Worm (Caenorhabditis elegans) whole organism, late embryonic: ENCODE results near the gene Y22D7AR.3.

Experiments used
- F13H6.1 ChIP-seq: sonication (generic microtip); optimal IDR thresholded peaks from 2 replicates; lab custom pipeline; 2016; ENCODE audit warnings: missing genetic modification characterization, missing compliant biosample characterization
- K02D7.2 ChIP-seq: sonication (generic microtip); optimal IDR thresholded peaks from 2 replicates; lab custom pipeline; 2017; ENCODE audit warnings: mild to moderate bottlenecking, missing genetic modification characterization, missing compliant biosample characterization
- ama-1 ChIP-seq: fragments of 150-350 bp; optimal IDR thresholded peaks from 2 replicates; lab custom pipeline; 2014
- ceh-14 ChIP-seq: sonication (generic microtip); optimal IDR thresholded peaks from 2 replicates; lab custom pipeline; 2016; ENCODE audit warnings: missing genotype, missing genetic modification characterization, missing compliant biosample characterization
- ceh-18 ChIP-seq: sonication (generic microtip); optimal IDR thresholded peaks from 2 replicates; lab custom pipeline; 2016; ENCODE audit warnings: missing genetic modification characterization, missing compliant biosample characterization
- ceh-2 ChIP-seq: sonication (generic microtip); optimal IDR thresholded peaks from 2 replicates; lab custom pipeline; 2016; ENCODE audit warnings: missing genotype, missing genetic modification characterization, missing compliant biosample characterization
- ceh-22 ChIP-seq: sonication (generic microtip); optimal IDR thresholded peaks from 2 replicates; lab custom pipeline; 2017; ENCODE audit warnings: missing biosample characterization, missing genetic modification characterization
- ceh-24 ChIP-seq: sonication (generic microtip); optimal IDR thresholded peaks from 2 replicates; lab custom pipeline; 2016; ENCODE audit warnings: mild to moderate bottlenecking, missing genetic modification characterization, missing compliant biosample characterization
- ceh-31 ChIP-seq: sonication (generic microtip); optimal IDR thresholded peaks from 2 replicates; lab custom pipeline; 2016; ENCODE audit warnings: missing genetic modification characterization, missing compliant biosample characterization
- ceh-34 ChIP-seq: sonication (generic microtip); optimal IDR thresholded peaks from 2 replicates; lab custom pipeline; 2016; ENCODE audit warnings: mild to moderate bottlenecking, missing genetic modification characterization, missing compliant biosample characterization
- ceh-45 ChIP-seq: fragments of 200-800 bp; sonication (Bioruptor generic); IDR thresholded peaks from 2 replicates; pipeline ENCODE4 v1.3.6; 2022; ENCODE audit warnings: missing genetic modification reagents, missing genetic modification characterization, missing compliant biosample characterization
- ceh-6 ChIP-seq: fragments of 200-800 bp; sonication (Bioruptor generic); optimal IDR thresholded peaks from 2 replicates; lab custom pipeline; 2018; ENCODE audit warnings: mild to moderate bottlenecking, missing genetic modification characterization, missing compliant biosample characterization
- ceh-9 ChIP-seq: sonication (generic microtip); optimal IDR thresholded peaks from 2 replicates; lab custom pipeline; 2016; ENCODE audit warnings: mild to moderate bottlenecking, missing genetic modification characterization, inconsistent platforms, missing compliant biosample characterization
- dmd-4 ChIP-seq: sonication (generic microtip); optimal IDR thresholded peaks from 2 replicates; lab custom pipeline; 2016; ENCODE audit warnings: borderline replicate concordance, missing genetic modification characterization, missing compliant biosample characterization
- elt-2 ChIP-seq: sonication (generic microtip); optimal IDR thresholded peaks from 2 replicates; lab custom pipeline; 2016; ENCODE audit warnings: missing genetic modification reagents, missing genetic modification characterization, missing compliant biosample characterization
- elt-4 ChIP-seq: sonication (generic microtip); optimal IDR thresholded peaks from 2 replicates; lab custom pipeline; 2016; ENCODE audit warnings: missing genetic modification characterization, missing compliant biosample characterization
- ets-4 ChIP-seq: sonication (generic microtip); optimal IDR thresholded peaks from 2 replicates; lab custom pipeline; 2016; ENCODE audit warnings: missing genetic modification characterization, missing compliant biosample characterization
- fax-1 ChIP-seq: sonication (generic microtip); optimal IDR thresholded peaks from 2 replicates; lab custom pipeline; 2016; ENCODE audit warnings: missing genotype, missing genetic modification characterization, missing compliant biosample characterization
- fkh-10 ChIP-seq: fragments of 150-350 bp; optimal IDR thresholded peaks from 2 replicates; lab custom pipeline; 2014; ENCODE audit warnings: missing biosample characterization, missing genetic modification reagents, missing genetic modification characterization
- fkh-6 ChIP-seq: sonication (generic microtip); optimal IDR thresholded peaks from 2 replicates; lab custom pipeline; 2016; ENCODE audit warnings: missing genetic modification characterization, missing compliant biosample characterization
- gmeb-2 ChIP-seq: sonication (generic microtip); optimal IDR thresholded peaks from 2 replicates; lab custom pipeline; 2016; ENCODE audit warnings: missing genetic modification characterization, inconsistent platforms, missing compliant biosample characterization
- hlh-13 ChIP-seq: fragments of 200-800 bp; sonication (Bioruptor generic); optimal IDR thresholded peaks from 2 replicates; lab custom pipeline; 2018; ENCODE audit warnings: mild to moderate bottlenecking, missing genetic modification characterization, missing compliant biosample characterization
- hlh-15 ChIP-seq: sonication (generic microtip); optimal IDR thresholded peaks from 2 replicates; lab custom pipeline; 2016; ENCODE audit warnings: missing genetic modification characterization, missing compliant biosample characterization
- hlh-30 ChIP-seq: sonication (generic microtip); optimal IDR thresholded peaks from 2 replicates; lab custom pipeline; 2017; ENCODE audit warnings: antibody characterized with exemption, missing genetic modification characterization, missing compliant biosample characterization; ENCODE audit not compliant: insufficient read depth
- lim-6 ChIP-seq: sonication (generic microtip); optimal IDR thresholded peaks from 2 replicates; lab custom pipeline; 2016; ENCODE audit warnings: missing genetic modification characterization, missing compliant biosample characterization
- lin-11 ChIP-seq: fragments of 200-800 bp; sonication (Bioruptor generic); optimal IDR thresholded peaks from 2 replicates; lab custom pipeline; 2018; ENCODE audit warnings: mild to moderate bottlenecking, missing genetic modification characterization, missing compliant biosample characterization
- nhr-11 ChIP-seq: fragments of 150-350 bp; optimal IDR thresholded peaks from 2 replicates; lab custom pipeline; 2014; ENCODE audit warnings: missing biosample characterization, missing genetic modification characterization
- nhr-232 ChIP-seq: sonication (generic microtip); optimal IDR thresholded peaks from 2 replicates; lab custom pipeline; 2016; ENCODE audit warnings: missing genetic modification characterization, missing compliant biosample characterization
- npax-4 ChIP-seq: sonication (generic microtip); optimal IDR thresholded peaks from 2 replicates; lab custom pipeline; 2016; ENCODE audit warnings: missing genetic modification characterization, missing compliant biosample characterization
- odd-2 ChIP-seq: sonication (generic microtip); optimal IDR thresholded peaks from 2 replicates; lab custom pipeline; 2017; ENCODE audit warnings: antibody characterized with exemption, mild to moderate bottlenecking, missing genetic modification characterization, missing compliant biosample characterization
- pag-3 ChIP-seq: sonication (generic microtip); optimal IDR thresholded peaks from 2 replicates; lab custom pipeline; 2016; ENCODE audit warnings: missing compliant biosample characterization, missing genetic modification characterization, borderline replicate concordance
- pat-9 ChIP-seq: fragments of 200-800 bp; sonication (Bioruptor generic); optimal IDR thresholded peaks from 2 replicates; lab custom pipeline; 2018; ENCODE audit warnings: mild to moderate bottlenecking, missing genetic modification characterization, moderate library complexity, missing compliant biosample characterization
- pax-1 ChIP-seq: fragments of 150-350 bp; optimal IDR thresholded peaks from 2 replicates; lab custom pipeline; 2014; ENCODE audit warnings: missing biosample characterization, missing genetic modification characterization
- pqm-1 ChIP-seq: sonication (generic microtip); optimal IDR thresholded peaks from 2 replicates; lab custom pipeline; 2016; ENCODE audit warnings: missing genetic modification characterization, missing compliant biosample characterization
- pros-1 ChIP-seq: fragments of 150-350 bp; optimal IDR thresholded peaks from 2 replicates; lab custom pipeline; 2014; ENCODE audit warnings: missing biosample characterization, missing genetic modification reagents, missing genetic modification characterization
- rnt-1 ChIP-seq: sonication (generic microtip); optimal IDR thresholded peaks from 2 replicates; lab custom pipeline; 2016; ENCODE audit warnings: missing genetic modification characterization, missing compliant biosample characterization
- sdc-2 ChIP-seq: sonication (generic microtip); optimal IDR thresholded peaks from 2 replicates; lab custom pipeline; 2016; ENCODE audit warnings: missing genotype, missing genetic modification characterization, missing compliant biosample characterization
- sox-2 ChIP-seq: fragments of 200-800 bp; sonication (Bioruptor generic); IDR thresholded peaks from 2 replicates; pipeline ENCODE4 v1.3.6; 2022; ENCODE audit warnings: missing genetic modification reagents, missing genetic modification characterization, missing compliant biosample characterization
- sox-4 ChIP-seq: sonication (generic microtip); optimal IDR thresholded peaks from 2 replicates; lab custom pipeline; 2017; ENCODE audit warnings: mild to moderate bottlenecking, missing genetic modification characterization, inconsistent platforms, missing compliant biosample characterization
- tbx-7 ChIP-seq: sonication (generic microtip); optimal IDR thresholded peaks from 2 replicates; lab custom pipeline; 2016; ENCODE audit warnings: missing genotype, missing genetic modification characterization, missing compliant biosample characterization
- ttx-3 ChIP-seq: sonication (generic microtip); optimal IDR thresholded peaks from 2 replicates; lab custom pipeline; 2016; ENCODE audit warnings: missing genetic modification reagents, missing genetic modification characterization, missing compliant biosample characterization
- unc-3 ChIP-seq, 2 experiments: fragments of 200-800 bp in 1 of 2; sonication (Bioruptor generic) in 1 of 2; sonication (generic microtip) in 1 of 2; conservative IDR thresholded peaks in 1 of 2; optimal IDR thresholded peaks in 1 of 2; 2 replicates each; pipeline versions ENCODE4 v1.3.6 to Lab custom; 2016 to 2022; ENCODE audit warnings: missing compliant biosample characterization in 2 of 2, missing genetic modification characterization in 2 of 2, missing genetic modification reagents in 1 of 2
- unc-55 ChIP-seq: sonication (generic microtip); optimal IDR thresholded peaks from 2 replicates; lab custom pipeline; 2017; ENCODE audit warnings: missing biosample characterization, missing genetic modification reagents, missing genetic modification characterization
- unc-86 ChIP-seq: sonication (generic microtip); optimal IDR thresholded peaks from 2 replicates; lab custom pipeline; 2016; ENCODE audit warnings: missing genetic modification characterization, missing compliant biosample characterization
- zip-5 ChIP-seq: sonication (generic microtip); optimal IDR thresholded peaks from 2 replicates; lab custom pipeline; 2016; ENCODE audit warnings: missing genetic modification characterization, missing compliant biosample characterization
- ztf-16 ChIP-seq: sonication (generic microtip); optimal IDR thresholded peaks from 2 replicates; lab custom pipeline; 2017; ENCODE audit warnings: missing genetic modification characterization, missing compliant biosample characterization

The Y22D7AR.3 gene

ce11 chrIII:1619890-1620289 is 45.8 kb downstream of the Y22D7AR.3 start:
- no peak for TF ChIP-seq rnt-1 (tag; lab: Kevin White, UChicago)
- no peak for TF ChIP-seq pag-3 (tag; lab: Kevin White, UChicago)
- no peak for TF ChIP-seq ceh-18 (tag; lab: Kevin White, UChicago)
- TF ChIP-seq nhr-232 = no peak
- TF ChIP-seq ceh-14 (tag; lab: Kevin White, UChicago) = no peak
- TF ChIP-seq fkh-6 (tag; lab: Kevin White, UChicago) = no peak
- no peak for TF ChIP-seq elt-4 (tag; lab: Kevin White, UChicago)
- TF ChIP-seq unc-86 (tag; lab: Kevin White, UChicago) = no peak
- no peak for TF ChIP-seq ceh-2 (tag; lab: Kevin White, UChicago)
- TF ChIP-seq lin-11 (tag; lab: Kevin White, UChicago) = no peak
- TF ChIP-seq pax-1 = no peak

ce11 chrIII:1619442-1619841 is 46.2 kb downstream of the Y22D7AR.3 start, which contains the start of gene hsp-60:
TSS of gene hsp-60 (plus strand) at chrIII:1619742.
- TF ChIP-seq tbx-7 (tag; lab: Kevin White, UChicago) (no peak), nhr-232 (no peak), elt-2 (tag; lab: Kevin White, UChicago) (no peak), lin-11 (tag; lab: Kevin White, UChicago) (no peak)
- TF ChIP-seq, all 69 proteins: peak for 0

ce11 chrIII:1618915-1619314 is 46.7 kb downstream of the Y22D7AR.3 start, which contains the start of gene Y22D7AL.10:
TSS of gene Y22D7AL.10 (minus strand) at chrIII:1618929.
- TF ChIP-seq odd-2 (tag; lab: Kevin White, UChicago) (peak; percentile 45), tbx-7 (tag; lab: Kevin White, UChicago) (peak; percentile 66), sox-4 (peak; percentile 54), sdc-2 (tag; lab: Kevin White, UChicago) (peak; percentile 73), F13H6.1 (peak; percentile 80), ets-4 (tag; lab: Kevin White, UChicago) (peak; percentile 49), ceh-22 (tag; lab: Kevin White, UChicago) (peak; percentile 21), hlh-15 (tag; lab: Kevin White, UChicago) (peak; percentile 7), ceh-24 (peak; percentile 16), ceh-18 (tag; lab: Kevin White, UChicago) (peak; percentile 97), pax-1 (peak; percentile 93), unc-86 (tag; lab: Kevin White, UChicago) (peak; percentile 94), fkh-10 (GFP tag; lab: Kevin White, UChicago) (peak; percentile 55), elt-4 (tag; lab: Kevin White, UChicago) (no peak), unc-3 (GFP tag; conservative IDR thresholded peaks at IDR 0.05; lab: Robert Waterston, UW) (0 out of 2 replicates have a peak, but pooled peaks have one; percentile 45), unc-3 (tag; optimal IDR thresholded peaks at IDR 0.05; lab: Kevin White, UChicago) (peak; percentile 82), K02D7.2 (tag; lab: Kevin White, UChicago) (peak; percentile 82), unc-55 (GFP tag; lab: Kevin White, UChicago) (no peak), pros-1 (tag; lab: Kevin White, UChicago) (peak; percentile 18), hlh-30 (tag; lab: Kevin White, UChicago) (peak; percentile 81), ztf-16 (tag; lab: Kevin White, UChicago) (peak; percentile 89), nhr-232 (peak; percentile 59), hlh-13 (peak; percentile 28), zip-5 (tag; lab: Kevin White, UChicago) (peak; percentile 48), elt-2 (tag; lab: Kevin White, UChicago) (peak; percentile 93), ceh-31 (tag; lab: Kevin White, UChicago) (peak; percentile 95), dmd-4 (tag; lab: Kevin White, UChicago) (peak; percentile 41), fax-1 (peak; percentile 80), ceh-34 (tag; lab: Kevin White, UChicago) (peak; percentile 95), ceh-45 (GFP tag; lab: Robert Waterston, UW) (0 out of 2 replicates have a peak, but pooled peaks have one; percentile 63), ceh-14 (tag; lab: Kevin White, UChicago) (peak; percentile 90), gmeb-2 (peak; percentile 74), ama-1 (lab: Kevin White, UChicago) (no peak), ceh-6 (GFP tag; lab: Kevin White, UChicago) (peak; percentile 66), npax-4 (tag; lab: Kevin White, UChicago) (peak; percentile 36), ttx-3 (peak; percentile 79), lin-11 (tag; lab: Kevin White, UChicago) (peak; percentile 67), lim-6 (tag; lab: Kevin White, UChicago) (peak; percentile 57), sox-2 (GFP tag; lab: Robert Waterston, UW) (peak; percentile 64), pag-3 (tag; lab: Kevin White, UChicago) (no peak), pqm-1 (tag; lab: Kevin White, UChicago) (peak; percentile 80), ceh-9 (tag; lab: Kevin White, UChicago) (no peak), pat-9 (peak; percentile 91), nhr-11 (tag; lab: Kevin White, UChicago) (no peak), rnt-1 (tag; lab: Kevin White, UChicago) (peak; percentile 96)
